Worm (Caenorhabditis elegans) whole organism, early embryonic: ENCODE data around the gene col-171.

Experiments
- B0310.2 ChIP-seq: sonication (generic microtip); optimal IDR thresholded peaks from 2 replicates; lab custom pipeline; 2016; ENCODE audit warnings: mild to moderate bottlenecking, missing genetic modification characterization, missing compliant biosample characterization
- F13C5.2 ChIP-seq: sonication (generic microtip); optimal IDR thresholded peaks from 2 replicates; lab custom pipeline; 2017; ENCODE audit warnings: mild to moderate bottlenecking, missing genetic modification characterization, inconsistent platforms, missing compliant biosample characterization
- aly-1 ChIP-seq: sonication (generic microtip); optimal IDR thresholded peaks from 2 replicates; lab custom pipeline; 2016; ENCODE audit warnings: missing genetic modification characterization, missing compliant biosample characterization
- ama-1 ChIP-seq: fragments of 150-350 bp; optimal IDR thresholded peaks from 2 replicates; lab custom pipeline; 2014
- ceh-13 ChIP-seq: fragments of 200-800 bp; sonication (Bioruptor generic); optimal IDR thresholded peaks from 2 replicates; lab custom pipeline; 2018; ENCODE audit warnings: mild to moderate bottlenecking, missing genetic modification characterization, missing compliant biosample characterization
- ceh-36 ChIP-seq: sonication (generic microtip); optimal IDR thresholded peaks from 2 replicates; lab custom pipeline; 2016; ENCODE audit warnings: missing genetic modification characterization, inconsistent platforms, missing compliant biosample characterization
- ets-7 ChIP-seq: sonication (generic microtip); optimal IDR thresholded peaks from 2 replicates; lab custom pipeline; 2016; ENCODE audit warnings: missing genotype, missing genetic modification characterization, missing compliant biosample characterization
- flt-1 ChIP-seq: fragments of 200-800 bp; sonication (Bioruptor generic); IDR thresholded peaks from 2 replicates; pipeline ENCODE4 v1.3.6; 2022; ENCODE audit warnings: missing genetic modification characterization, missing compliant biosample characterization
- hmbx-1 ChIP-seq: sonication (generic microtip); optimal IDR thresholded peaks from 2 replicates; lab custom pipeline; 2016; ENCODE audit warnings: mild to moderate bottlenecking, missing genetic modification characterization, missing compliant biosample characterization
- hmg-4 ChIP-seq: fragments of 200-800 bp; sonication (Bioruptor generic); optimal IDR thresholded peaks from 2 replicates; lab custom pipeline; 2018; ENCODE audit warnings: mild to moderate bottlenecking, missing genetic modification characterization, missing compliant biosample characterization
- hnd-1 ChIP-seq: sonication (generic microtip); optimal IDR thresholded peaks from 2 replicates; lab custom pipeline; 2016; ENCODE audit warnings: missing genetic modification characterization, missing compliant biosample characterization
- pes-1 ChIP-seq: fragments of 200-800 bp; sonication (Bioruptor generic); IDR thresholded peaks from 2 replicates; pipeline ENCODE4 v1.3.6; 2022; ENCODE audit warnings: missing genetic modification reagents, missing genetic modification characterization, missing compliant biosample characterization
- scrt-1 ChIP-seq: fragments of 200-800 bp; sonication (Bioruptor generic); IDR thresholded peaks from 2 replicates; pipeline ENCODE4 v1.3.6; 2022; ENCODE audit warnings: missing genetic modification characterization, missing compliant biosample characterization
- sea-1 ChIP-seq: fragments of 200-800 bp; sonication (Bioruptor generic); conservative IDR thresholded peaks from 2 replicates; pipeline ENCODE4 v1.3.6; 2022; ENCODE audit warnings: missing genetic modification characterization, missing compliant biosample characterization
- tbx-11 ChIP-seq: fragments of 200-800 bp; sonication (Bioruptor generic); IDR thresholded peaks from 2 replicates; pipeline ENCODE4 v1.3.6; 2022; ENCODE audit warnings: missing genetic modification characterization, missing compliant biosample characterization
- tbx-37 ChIP-seq: fragments of 200-800 bp; sonication (Bioruptor generic); conservative IDR thresholded peaks from 2 replicates; pipeline ENCODE4 v1.3.6; 2022; ENCODE audit warnings: missing genetic modification reagents, missing genetic modification characterization, missing compliant biosample characterization
- tra-4 ChIP-seq: sonication (generic microtip); optimal IDR thresholded peaks from 2 replicates; lab custom pipeline; 2017; ENCODE audit warnings: missing genetic modification characterization, missing compliant biosample characterization

col-171 gene

ce11 chrX:6377634-6378288 lies 43.7 kb downstream of the col-171 start, which contains the start of gene lmp-1:
lmp-1 (minus strand) TSS chrX:6377684.
- TF ChIP-seq hnd-1 (tag; lab: Kevin White, UChicago) = no peak
- TF ChIP-seq ama-1 (lab: Kevin White, UChicago) = no peak
- TF ChIP-seq scrt-1 (GFP tag; lab: Robert Waterston, UW) = no peak
- TF ChIP-seq hmbx-1 (tag; lab: Kevin White, UChicago) = no peak
- no peak for TF ChIP-seq ceh-13 (GFP tag; lab: Kevin White, UChicago)

- TF ChIP-seq F13C5.2 (tag; lab: Kevin White, UChicago) = peak; percentile 56
- TF ChIP-seq sea-1 (GFP tag; lab: Robert Waterston, UW) = peak; percentile 72; the same call in 1 of the 2 replicates
- no peak for TF ChIP-seq scrt-1 (GFP tag; lab: Robert Waterston, UW)
- TF ChIP-seq hmg-4 (GFP tag; lab: Kevin White, UChicago) = peak; percentile 72
- TF ChIP-seq aly-1 (tag; lab: Kevin White, UChicago) = peak; percentile 62
- no peak for TF ChIP-seq flt-1 (GFP tag; lab: Robert Waterston, UW)
- no peak; the same call in 1 of the 2 replicates for TF ChIP-seq pes-1 (GFP tag; lab: Robert Waterston, UW)
- TF ChIP-seq B0310.2 = no peak
Measured at ce11 chrX:6378363-6378762, 44.3 kb downstream of the col-171 start.

ce11 chrX:6382930-6383329 lies 48.8 kb downstream of the col-171 start:
- no peak for TF ChIP-seq tbx-37 (GFP tag; lab: Robert Waterston, UW)
- no peak for TF ChIP-seq ceh-13 (GFP tag; lab: Kevin White, UChicago)
- TF ChIP-seq F13C5.2 (tag; lab: Kevin White, UChicago) = no peak
- TF ChIP-seq aly-1 (tag; lab: Kevin White, UChicago) = no peak
- TF ChIP-seq scrt-1 (GFP tag; lab: Robert Waterston, UW) = no peak
- no peak for TF ChIP-seq hnd-1 (tag; lab: Kevin White, UChicago)
- TF ChIP-seq ama-1 (lab: Kevin White, UChicago) = no peak
- TF ChIP-seq tra-4 (tag; lab: Kevin White, UChicago) = no peak

ce11 chrX:6384537-6384936 lies 50.4 kb downstream of the col-171 start:
- TF ChIP-seq aly-1 (tag; lab: Kevin White, UChicago) (no peak), B0310.2 (no peak), F13C5.2 (tag; lab: Kevin White, UChicago) (no peak), scrt-1 (GFP tag; lab: Robert Waterston, UW) (no peak), hmbx-1 (tag; lab: Kevin White, UChicago) (no peak), tbx-37 (GFP tag; lab: Robert Waterston, UW) (no peak), ceh-13 (GFP tag; lab: Kevin White, UChicago) (no peak), pes-1 (GFP tag; lab: Robert Waterston, UW) (no peak), tra-4 (tag; lab: Kevin White, UChicago) (no peak), ama-1 (lab: Kevin White, UChicago) (no peak), flt-1 (GFP tag; lab: Robert Waterston, UW) (no peak), ets-7 (tag; lab: Kevin White, UChicago) (no peak), hmg-4 (GFP tag; lab: Kevin White, UChicago) (no peak), tbx-11 (GFP tag; lab: Robert Waterston, UW) (no peak), hnd-1 (tag; lab: Kevin White, UChicago) (no peak), sea-1 (GFP tag; lab: Robert Waterston, UW) (no peak), ceh-36 (tag; lab: Kevin White, UChicago) (no peak)
